Worm (Caenorhabditis elegans): Measurements from ENCODE around the gene nhr-229.
"Not testable (repeated sequence)": the region's sequence is repeated elsewhere in the genome, so short reads cannot be mapped to it uniquely, and the experiment has no call there.

Gene nhr-229

ce11 chrIV:17030494-17030893 lies at the start of gene nhr-229:
Gene nhr-229 (minus strand): TSS chrIV:17030594.
- TF ChIP-seq sox-4 (tag; optimal IDR thresholded peaks at IDR 0.05) = no peak
- no peak for TF ChIP-seq ceh-9 (tag; optimal IDR thresholded peaks at IDR 0.05)
- no peak for TF ChIP-seq hlh-8 (tag; optimal IDR thresholded peaks at IDR 0.05)
- TF ChIP-seq npax-4 (tag; optimal IDR thresholded peaks at IDR 0.05) = no peak
- TF ChIP-seq pqm-1 (tag; optimal IDR thresholded peaks at IDR 0.05) = no peak
- no peak for TF ChIP-seq C08G9.2 (tag; optimal IDR thresholded peaks at IDR 0.05)
- no peak for TF ChIP-seq elt-4 (tag; optimal IDR thresholded peaks at IDR 0.05)
- TF ChIP-seq pat-9 (tag; optimal IDR thresholded peaks at IDR 0.05) = no peak
- no peak for TF ChIP-seq K02D7.2 (tag; optimal IDR thresholded peaks at IDR 0.05)
- TF ChIP-seq C38D4.7 (GFP tag; optimal IDR thresholded peaks at IDR 0.05) = no peak
- TF ChIP-seq lin-11 (tag; optimal IDR thresholded peaks at IDR 0.05) = no peak
- TF ChIP-seq pha-4 (tag; optimal IDR thresholded peaks at IDR 0.05) = no peak
- TF ChIP-seq ama-1 (optimal IDR thresholded peaks at IDR 0.05) = no peak
- no peak for TF ChIP-seq unc-55 (GFP tag; optimal IDR thresholded peaks at IDR 0.05)
- no peak for TF ChIP-seq ceh-19 (GFP tag; optimal IDR thresholded peaks at IDR 0.05)
- no peak for TF ChIP-seq ceh-24 (tag; optimal IDR thresholded peaks at IDR 0.05)
- TF ChIP-seq nhr-11 (tag; optimal IDR thresholded peaks at IDR 0.05) = no peak
- no peak for TF ChIP-seq ztf-16 (tag; optimal IDR thresholded peaks at IDR 0.05)

- TF ChIP-seq pha-4 (tag; optimal IDR thresholded peaks at IDR 0.05) (no peak), tbx-2 (tag; optimal IDR thresholded peaks at IDR 0.05) (no peak), ceh-24 (tag; optimal IDR thresholded peaks at IDR 0.05) (no peak), hlh-6 (tag; optimal IDR thresholded peaks at IDR 0.05) (no peak), Y22D7AL.16 (tag; optimal IDR thresholded peaks at IDR 0.05) (no peak), odd-2 (tag; optimal IDR thresholded peaks at IDR 0.05) (no peak), pros-1 (tag; optimal IDR thresholded peaks at IDR 0.05) (no peak), mec-3 (tag; optimal IDR thresholded peaks at IDR 0.05; ENCODE audit: borderline replicate concordance) (no peak), tbx-7 (tag; optimal IDR thresholded peaks at IDR 0.05) (no peak), F13H6.1 (tag; optimal IDR thresholded peaks at IDR 0.05) (no peak), hlh-8 (tag; optimal IDR thresholded peaks at IDR 0.05) (no peak), fkh-10 (GFP tag; optimal IDR thresholded peaks at IDR 0.05) (no peak), pqm-1 (tag; optimal IDR thresholded peaks at IDR 0.05) (no peak), C38D4.7 (GFP tag; optimal IDR thresholded peaks at IDR 0.05) (no peak), lim-6 (tag; optimal IDR thresholded peaks at IDR 0.05) (no peak), ceh-22 (tag; optimal IDR thresholded peaks at IDR 0.05) (no peak), ceh-18 (tag; optimal IDR thresholded peaks at IDR 0.05) (no peak), lin-11 (tag; optimal IDR thresholded peaks at IDR 0.05) (no peak)
Observed at ce11 chrIV:17078649-17079048, 48.3 kb upstream of the nhr-229 start, which contains the start of gene Y116A8C.25. Gene Y116A8C.25 (minus strand): TSS chrIV:17078749.

DNA sequence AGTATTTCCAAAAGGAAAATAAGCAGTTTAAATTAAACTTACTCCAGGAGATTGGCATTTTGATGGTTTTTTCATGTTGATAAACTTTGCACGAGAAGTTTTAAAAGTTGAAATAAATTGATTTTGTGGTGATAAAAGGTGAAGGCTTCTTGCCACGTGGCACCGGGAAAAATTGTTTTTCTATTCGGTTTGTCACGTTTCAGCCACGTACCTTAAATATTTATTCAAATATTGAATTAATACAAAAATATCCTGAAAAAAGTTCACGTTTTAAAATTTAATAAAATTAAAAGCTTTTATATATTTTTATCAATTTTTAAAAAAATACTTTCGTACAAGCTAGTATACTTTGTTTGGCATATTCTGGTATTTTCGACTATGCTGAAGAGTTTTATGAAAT lies 40.4 kb upstream of the nhr-229 start, which contains the start of gene Y116A8C.24:
TSS of gene Y116A8C.24 (minus strand) at position 101 of the 400 bp plus-strand sequence.
- not testable (repeated sequence) for TF ChIP-seq pax-1, pqm-1, rnt-1 (tag; optimal IDR thresholded peaks at IDR 0.05)

DNA sequence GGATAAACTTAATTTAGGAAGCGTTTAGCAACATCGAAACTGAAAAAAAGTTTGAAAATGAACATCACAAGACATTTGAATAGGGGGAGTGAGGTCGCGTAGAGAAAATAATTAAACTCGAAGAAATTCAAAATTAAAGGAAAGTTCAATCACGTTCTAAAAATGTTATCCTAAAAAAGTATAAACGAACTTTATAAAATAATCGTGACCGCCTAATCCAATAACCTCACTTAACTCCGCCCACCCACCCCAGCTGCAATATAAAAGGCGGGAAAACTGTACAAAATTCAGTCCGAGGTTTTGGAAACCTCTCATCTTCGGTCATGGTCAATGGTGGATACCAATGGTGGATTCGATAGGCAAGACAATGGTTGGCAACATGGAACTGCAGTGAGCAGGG lies 34.5 kb upstream of the nhr-229 start, which contains the start of gene Y116A8C.465:
TSS of gene Y116A8C.465 (plus strand) at position 301 of the 400 bp plus-strand sequence.
- TF ChIP-seq fkh-10 (GFP tag; optimal IDR thresholded peaks at IDR 0.05); pros-1 (tag; optimal IDR thresholded peaks at IDR 0.05); madf-2 (tag; optimal IDR thresholded peaks at IDR 0.05): not testable (repeated sequence)

ce11 chrIV:17063700-17064099 lies 33.3 kb upstream of the nhr-229 start, which contains the start of gene Y116A8C.467:
Gene Y116A8C.467 (minus strand): TSS chrIV:17063800.
- not testable (repeated sequence) for TF ChIP-seq ztf-16, pha-2, ceh-18 (tag; optimal IDR thresholded peaks at IDR 0.05)

Data from whole organism, late embryonic.